Fruit fly (Drosophila melanogaster) whole organism, embryonic: ENCODE results near the gene CG14866.

Experiments
- Abd-B ChIP-seq: fragments of 200-800 bp; sonication (Bioruptor generic); optimal IDR thresholded peaks from 2 replicates; lab custom pipeline; 2018; ENCODE audit warnings: missing biosample characterization, mild to moderate bottlenecking, missing genetic modification characterization, moderate library complexity
- BEAF-32 ChIP-seq: fragments of 200-800 bp; sonication (Bioruptor generic); optimal IDR thresholded peaks from 3 replicates; lab custom pipeline; 2017; ENCODE audit warnings: missing biosample characterization, missing genetic modification characterization, mild to moderate bottlenecking, moderate library complexity, missing genetic modification reagents
- Bgb ChIP-seq: fragments of 200-800 bp; sonication (Bioruptor generic); IDR thresholded peaks from 2 replicates; pipeline ENCODE4 v1.3.6; 2022; ENCODE audit warnings: missing biosample characterization, missing genetic modification characterization; ENCODE audit not compliant: partially characterized antibody
- CG12659 ChIP-seq: fragments of 200-800 bp; sonication (Bioruptor generic); optimal IDR thresholded peaks from 3 replicates; lab custom pipeline; 2017; ENCODE audit warnings: mild to moderate bottlenecking, missing biosample characterization, missing genetic modification reagents, missing genetic modification characterization
- CG14710 ChIP-seq: fragments of 200-800 bp; sonication (Bioruptor generic); optimal IDR thresholded peaks from 3 replicates; lab custom pipeline; 2019; ENCODE audit warnings: missing biosample characterization, mild to moderate bottlenecking, missing genetic modification characterization, moderate library complexity
- CG14860 ChIP-seq: fragments of 200-800 bp; sonication (Bioruptor generic); IDR thresholded peaks from 3 replicates; pipeline ENCODE4 v1.3.6; 2022; ENCODE audit warnings: missing biosample characterization, missing genetic modification characterization; ENCODE audit not compliant: partially characterized antibody
- CG15514 ChIP-seq: fragments of 200-800 bp; sonication (Bioruptor generic); optimal IDR thresholded peaks from 3 replicates; lab custom pipeline; 2017; ENCODE audit warnings: missing biosample characterization, missing genetic modification characterization, mild to moderate bottlenecking, moderate library complexity, missing genetic modification reagents
- CG1603 ChIP-seq: fragments of 200-800 bp; sonication (Bioruptor generic); optimal IDR thresholded peaks from 2 replicates; lab custom pipeline; 2019; ENCODE audit warnings: missing biosample characterization, mild to moderate bottlenecking, missing genetic modification characterization, moderate library complexity
- CG16813 ChIP-seq: fragments of 200-800 bp; sonication (Bioruptor generic); IDR thresholded peaks from 3 replicates; pipeline ENCODE4 v1.3.6; 2022; ENCODE audit warnings: missing biosample characterization, missing genetic modification characterization; ENCODE audit not compliant: partially characterized antibody
- CG17328 ChIP-seq: fragments of 200-800 bp; sonication (Bioruptor generic); IDR thresholded peaks from 2 replicates; pipeline ENCODE4 v1.3.6; 2022; ENCODE audit warnings: missing biosample characterization, missing genetic modification characterization
- CG17361 ChIP-seq: fragments of 200-800 bp; sonication (Bioruptor generic); IDR thresholded peaks from 3 replicates; pipeline ENCODE4 v1.3.6; 2022; ENCODE audit warnings: missing biosample characterization, missing genetic modification characterization
- CG2116 ChIP-seq: fragments of 200-800 bp; sonication (Bioruptor generic); optimal IDR thresholded peaks from 3 replicates; lab custom pipeline; 2018; ENCODE audit warnings: missing biosample characterization, mild to moderate bottlenecking, missing genetic modification characterization
- CG32772 ChIP-seq: fragments of 200-800 bp; sonication (Bioruptor generic); IDR thresholded peaks from 2 replicates; pipeline ENCODE4 v1.3.6; 2022; ENCODE audit warnings: missing biosample characterization, missing genetic modification characterization
- CG34422 ChIP-seq: fragments of 200-800 bp; sonication (Bioruptor generic); IDR thresholded peaks from 3 replicates; pipeline ENCODE4 v1.3.6; 2022; ENCODE audit warnings: missing biosample characterization, missing genetic modification characterization
- CG3726 ChIP-seq: fragments of 200-800 bp; sonication (Bioruptor generic); IDR thresholded peaks from 3 replicates; pipeline ENCODE4, ENCODE4 v1.3.6; 2022; ENCODE audit warnings: missing biosample characterization, missing genetic modification characterization
- CG3847 ChIP-seq: fragments of 200-800 bp; sonication (Bioruptor generic); IDR thresholded peaks from 2 replicates; pipeline ENCODE4 v1.3.6; 2022; ENCODE audit warnings: missing biosample characterization, missing genetic modification characterization
- CG8290 ChIP-seq, 3 experiments: fragments of 200-800 bp; sonication (Bioruptor generic); optimal IDR thresholded peaks; 2 replicates each; lab custom pipeline; 2016 to 2019; ENCODE audit warnings: missing biosample characterization in 3 of 3, missing genetic modification characterization in 3 of 3, mild to moderate bottlenecking in 2 of 3, moderate library complexity in 1 of 3
- CG9797 ChIP-seq: fragments of 200-800 bp; sonication (Bioruptor generic); optimal IDR thresholded peaks from 3 replicates; lab custom pipeline; 2018; ENCODE audit warnings: missing biosample characterization, mild to moderate bottlenecking, missing genetic modification characterization
- D19A ChIP-seq: fragments of 200-800 bp; optimal IDR thresholded peaks from 3 replicates; lab custom pipeline; 2019; ENCODE audit warnings: missing biosample characterization, mild to moderate bottlenecking, missing genetic modification characterization, moderate library complexity
- Dll ChIP-seq: fragments of 200-800 bp; sonication (Bioruptor generic); IDR thresholded peaks from 4 replicates; pipeline ENCODE4 v1.3.6; 2022; ENCODE audit warnings: missing biosample characterization, missing genetic modification characterization; ENCODE audit not compliant: partially characterized antibody
- Doc3 ChIP-seq: fragments of 200-800 bp; sonication (Bioruptor generic); IDR thresholded peaks from 3 replicates; pipeline ENCODE4 v1.3.6; 2022; ENCODE audit warnings: missing biosample characterization, missing genetic modification characterization; ENCODE audit not compliant: partially characterized antibody
- E2f2 ChIP-seq: fragments of 200-800 bp; sonication (Bioruptor generic); IDR thresholded peaks from 2 replicates; pipeline ENCODE4 v1.3.6; 2022; ENCODE audit warnings: missing biosample characterization, missing genetic modification characterization
- Eip74EF ChIP-seq, 2 experiments: fragments of 200-800 bp in 1 of 2; fragments of >200 bp in 1 of 2; sonication (Bioruptor generic) in 1 of 2; optimal IDR thresholded peaks; 2 replicates each; lab custom pipeline; 2017 to 2019; ENCODE audit warnings: missing biosample characterization in 2 of 2, missing genetic modification characterization in 2 of 2, mild to moderate bottlenecking in 1 of 2, moderate library complexity in 1 of 2
- Fer1 ChIP-seq: fragments of 200-800 bp; sonication (Bioruptor generic); optimal IDR thresholded peaks from 2 replicates; lab custom pipeline; 2017; ENCODE audit warnings: missing biosample characterization, mild to moderate bottlenecking, missing genetic modification characterization
- HLH3B ChIP-seq: fragments of 200-800 bp; sonication (Bioruptor generic); IDR thresholded peaks from 2 replicates; pipeline ENCODE4 v1.3.6; 2022; ENCODE audit warnings: missing biosample characterization, missing genetic modification characterization
- HmgZ ChIP-seq: fragments of 200-800 bp; sonication (Bioruptor generic); optimal IDR thresholded peaks from 2 replicates; lab custom pipeline; 2018; ENCODE audit warnings: missing biosample characterization, mild to moderate bottlenecking, missing genetic modification characterization
- Hsf ChIP-seq: fragments of 200-800 bp; sonication (Bioruptor generic); optimal IDR thresholded peaks from 3 replicates; lab custom pipeline; 2016; ENCODE audit warnings: missing biosample characterization, missing genetic modification characterization
- MBD-R2 ChIP-seq: fragments of 200-800 bp; sonication (Bioruptor generic); IDR thresholded peaks from 2 replicates; pipeline ENCODE4 v1.3.6; 2022; ENCODE audit warnings: missing biosample characterization, missing genetic modification characterization
- MESR4 ChIP-seq: fragments of 200-800 bp; sonication (Bioruptor generic); optimal IDR thresholded peaks from 2 replicates; lab custom pipeline; 2018; ENCODE audit warnings: missing biosample characterization, mild to moderate bottlenecking, missing genetic modification characterization, moderate library complexity
- PHDP ChIP-seq: fragments of 200-800 bp; sonication (Bioruptor generic); optimal IDR thresholded peaks from 3 replicates; lab custom pipeline; 2018; ENCODE audit warnings: missing biosample characterization, mild to moderate bottlenecking, missing genetic modification characterization, moderate library complexity
- Ptx1 ChIP-seq: fragments of 200-800 bp; sonication (Bioruptor generic); IDR thresholded peaks from 2 replicates; pipeline ENCODE4 v1.3.6; 2022; ENCODE audit warnings: missing biosample characterization, missing genetic modification characterization
- YL-1 ChIP-seq: fragments of 200-800 bp; sonication (Bioruptor generic); optimal IDR thresholded peaks from 3 replicates; lab custom pipeline; 2017; ENCODE audit warnings: missing biosample characterization, mild to moderate bottlenecking, missing genetic modification characterization
- abd-A ChIP-seq: fragments of 200-800 bp; sonication (Bioruptor generic); optimal IDR thresholded peaks from 3 replicates; lab custom pipeline; 2019; ENCODE audit warnings: missing biosample characterization, mild to moderate bottlenecking, missing genetic modification characterization, moderate library complexity
- cad ChIP-seq: fragments of >200 bp; optimal IDR thresholded peaks from 2 replicates; lab custom pipeline; 2017; ENCODE audit warnings: missing biosample characterization, missing genetic modification characterization
- chinmo ChIP-seq: fragments of 200-800 bp; sonication (Bioruptor generic); IDR thresholded peaks from 4 replicates; pipeline ENCODE4 v1.3.6; 2022; ENCODE audit warnings: missing biosample characterization, missing genetic modification characterization; ENCODE audit not compliant: partially characterized antibody
- inv ChIP-seq: fragments of 200-800 bp; sonication (Bioruptor generic); IDR thresholded peaks from 2 replicates; pipeline ENCODE4 v1.3.6; 2022; ENCODE audit warnings: missing biosample characterization, missing genetic modification characterization; ENCODE audit not compliant: partially characterized antibody
- ken ChIP-seq: fragments of 200-800 bp; sonication (Bioruptor generic); IDR thresholded peaks from 3 replicates; pipeline ENCODE4 v1.3.6; 2022; ENCODE audit warnings: missing biosample characterization, missing genetic modification characterization
- kni ChIP-seq: fragments of 200-800 bp; sonication (Bioruptor generic); optimal IDR thresholded peaks from 3 replicates; lab custom pipeline; 2017; ENCODE audit warnings: mild to moderate bottlenecking, missing biosample characterization, missing genetic modification reagents, missing genetic modification characterization
- lilli ChIP-seq: fragments of 200-800 bp; sonication (Bioruptor generic); optimal IDR thresholded peaks from 3 replicates; lab custom pipeline; 2016; ENCODE audit warnings: missing biosample characterization, missing genetic modification characterization
- mld ChIP-seq: fragments of 200-800 bp; sonication (Bioruptor generic); IDR thresholded peaks from 3 replicates; pipeline ENCODE4 v1.3.6; 2022; ENCODE audit warnings: missing biosample characterization, missing genetic modification characterization; ENCODE audit not compliant: partially characterized antibody
- pzg ChIP-seq: fragments of 200-800 bp; sonication (Bioruptor generic); optimal IDR thresholded peaks from 3 replicates; lab custom pipeline; 2018; ENCODE audit warnings: missing biosample characterization, mild to moderate bottlenecking, missing genetic modification characterization, moderate library complexity
- sens-2 ChIP-seq: fragments of 200-800 bp; sonication (Bioruptor generic); IDR thresholded peaks from 2 replicates; pipeline ENCODE4 v1.3.6; 2022; ENCODE audit warnings: missing biosample characterization, missing genetic modification characterization
- trem ChIP-seq: fragments of 200-800 bp; optimal IDR thresholded peaks from 3 replicates; lab custom pipeline; 2019; ENCODE audit warnings: missing biosample characterization, mild to moderate bottlenecking, missing genetic modification characterization, moderate library complexity
- vnd ChIP-seq: fragments of 200-800 bp; sonication (Bioruptor generic); IDR thresholded peaks from 3 replicates; pipeline ENCODE4 v1.3.6; 2022; ENCODE audit warnings: missing biosample characterization, missing genetic modification characterization; ENCODE audit not compliant: partially characterized antibody
- wek ChIP-seq: fragments of 200-800 bp; sonication (Bioruptor generic); optimal IDR thresholded peaks from 3 replicates; lab custom pipeline; 2018; ENCODE audit warnings: missing biosample characterization, mild to moderate bottlenecking, missing genetic modification characterization, moderate library complexity

The CG14866 gene

dm6 chr3R:15277926-15278869 lies 38.1 kb upstream of the CG14866 start, which contains the start of the genes MRG15 and Tm1 (continued):
- TF ChIP-seq abd-A (no peak), CG34422 (GFP tag; lab: Robert Waterston, UW) (peak; percentile 29; the same call in 1 of the 3 replicates), CG3726 (GFP tag; lab: Robert Waterston, UW) (no peak), CG9797 (GFP tag; lab: Kevin White, UChicago) (peak; percentile 82), CG1603 (tag; lab: Kevin White, UChicago) (peak; percentile 55), Eip74EF (GFP tag; optimal IDR thresholded peaks at IDR 0.05; lab: Kevin White, UChicago) (no peak), CG16813 (GFP tag; lab: Robert Waterston, UW) (peak; percentile 65), CG17328 (GFP tag; lab: Robert Waterston, UW) (no peak), cad (GFP tag; lab: Kevin White, UChicago) (peak; percentile 55), CG2116 (peak; percentile 67), HmgZ (tag; lab: Kevin White, UChicago) (peak; percentile 40), MESR4 (GFP tag; lab: Kevin White, UChicago) (peak; percentile 49), Abd-B (GFP tag; lab: Kevin White, UChicago) (peak; percentile 28), wek (GFP tag; lab: Kevin White, UChicago) (no peak), CG15514 (GFP tag; lab: Kevin White, UChicago) (peak; percentile 38), kni (GFP tag; lab: Kevin White, UChicago) (no peak), sens-2 (GFP tag; lab: Robert Waterston, UW) (no peak), CG14710 (peak; percentile 19), D19A (tag; lab: Kevin White, UChicago) (no peak), CG32772 (no peak), CG8290 (GFP tag; optimal IDR thresholded peaks at IDR 0.05; lab: Kevin White, UChicago) (no peak), CG8290 (tag; optimal IDR thresholded peaks at IDR 0.05; lab: Kevin White, UChicago) (peak in 1 of 2 experiments; percentile 30), Ptx1 (no peak), lilli (GFP tag; lab: Kevin White, UChicago) (peak; percentile 32), mld (GFP tag; lab: Robert Waterston, UW) (peak; percentile 43; the same call in 1 of the 3 replicates), Dll (GFP tag; lab: Robert Waterston, UW) (peak; percentile 71), Hsf (GFP tag; lab: Kevin White, UChicago) (no peak), ken (GFP tag; lab: Robert Waterston, UW) (no peak), CG14860 (GFP tag; lab: Robert Waterston, UW) (peak; percentile 53; the same call in 2 of the 3 replicates), BEAF-32 (peak; percentile 78), chinmo (GFP tag; lab: Robert Waterston, UW) (peak; percentile 65; the same call in 1 of the 4 replicates), pzg (GFP tag; lab: Kevin White, UChicago) (peak; percentile 55), Fer1 (GFP tag; lab: Kevin White, UChicago) (peak; percentile 2), E2f2 (GFP tag; lab: Robert Waterston, UW) (peak; percentile 91), Bgb (GFP tag; lab: Robert Waterston, UW) (peak; percentile 71), CG3847 (GFP tag; lab: Robert Waterston, UW) (peak; percentile 31; the same call in 1 of the 2 replicates), CG17361 (GFP tag; lab: Robert Waterston, UW) (0 out of 3 replicates have a peak, but pooled peaks have one; percentile 10), vnd (peak; percentile 57; the same call in 1 of the 3 replicates), YL-1 (GFP tag; lab: Kevin White, UChicago) (peak; percentile 50), Doc3 (GFP tag; lab: Robert Waterston, UW) (peak; percentile 70), HLH3B (GFP tag; lab: Robert Waterston, UW) (no peak), CG12659 (GFP tag; lab: Kevin White, UChicago) (peak; percentile 17), PHDP (tag; lab: Kevin White, UChicago) (no peak), trem (tag; lab: Kevin White, UChicago) (peak; percentile 35), inv (GFP tag; lab: Robert Waterston, UW) (peak; percentile 49; the same call in 1 of the 2 replicates), MBD-R2 (GFP tag; lab: Robert Waterston, UW) (peak; percentile 79)
